Worm (Caenorhabditis elegans): ENCODE results near the gene T05A8.2.

The T05A8.2 gene

DNA sequence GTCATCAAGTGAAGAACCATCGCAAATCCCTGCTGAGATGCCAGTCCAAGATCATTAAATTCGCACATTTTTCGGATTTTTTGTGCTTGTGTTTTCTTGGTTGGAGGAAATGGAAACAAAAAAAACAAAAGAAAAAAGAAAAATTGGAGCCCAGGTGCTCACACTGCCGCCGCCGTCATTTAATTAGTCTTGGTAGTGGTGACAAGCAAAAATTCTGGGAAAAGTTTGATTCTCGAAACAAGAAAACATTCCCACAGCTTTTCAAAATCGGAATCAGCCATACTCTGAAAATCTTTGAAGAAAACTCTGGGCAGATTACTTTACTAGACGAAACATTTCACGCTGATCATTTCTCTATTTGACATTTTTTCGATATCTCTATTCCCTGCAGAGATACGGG is 5.6 kb downstream of the T05A8.2 start, which contains the start of gene srh-128:
Gene srh-128 (minus strand): TSS at position 101 of the 400 bp plus-strand sequence.
- no peak for TF ChIP-seq lin-11 (tag; optimal IDR thresholded peaks at IDR 0.05)
- no peak for TF ChIP-seq lin-39 (tag; optimal IDR thresholded peaks at IDR 0.05)
- no peak for TF ChIP-seq nhr-25 (tag; optimal IDR thresholded peaks at IDR 0.05)
- no peak for TF ChIP-seq gmeb-1 (tag; optimal IDR thresholded peaks at IDR 0.05)
- no peak for TF ChIP-seq snpc-4 (tag; optimal IDR thresholded peaks at IDR 0.05)
- TF ChIP-seq F13H6.1 (tag; optimal IDR thresholded peaks at IDR 0.05): no peak
- no peak for TF ChIP-seq unc-55 (GFP tag; optimal IDR thresholded peaks at IDR 0.05)
- no peak for TF ChIP-seq sma-3 (GFP tag; optimal IDR thresholded peaks at IDR 0.05)
- TF ChIP-seq Y55F3AM.14 (GFP tag; optimal IDR thresholded peaks at IDR 0.05): no peak
- TF ChIP-seq elt-1 (tag; optimal IDR thresholded peaks at IDR 0.05): no peak
- no peak for TF ChIP-seq aly-2 (tag; optimal IDR thresholded peaks at IDR 0.05)
- no peak for TF ChIP-seq nhr-129 (tag; optimal IDR thresholded peaks at IDR 0.05)
- TF ChIP-seq nhr-77 (tag; optimal IDR thresholded peaks at IDR 0.05): no peak

DNA sequence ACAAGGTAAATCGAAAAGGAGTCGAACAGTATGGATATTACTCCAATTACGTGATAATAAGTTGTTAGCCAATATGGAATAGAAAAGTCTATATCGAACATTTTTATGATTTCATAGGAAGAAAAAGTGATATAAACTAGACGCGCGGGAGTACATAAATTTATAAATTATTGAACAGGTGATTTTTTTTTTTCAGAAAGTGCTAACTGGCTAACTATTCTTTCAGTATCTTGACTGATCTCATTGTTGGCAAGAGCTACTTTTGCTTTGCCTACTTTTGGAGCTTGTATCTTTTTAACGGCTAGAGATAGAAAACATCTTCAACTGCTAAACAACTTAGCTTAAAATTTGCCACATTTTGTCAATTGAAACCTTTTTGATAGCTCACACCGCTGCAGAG is 8.1 kb downstream of the T05A8.2 start, which contains the start of gene sri-60:
Gene sri-60 (minus strand): TSS at position 101 of the 400 bp plus-strand sequence.
- no peak for TF ChIP-seq nhr-23 (tag; optimal IDR thresholded peaks at IDR 0.05)
- no peak for TF ChIP-seq F13H6.1 (tag; optimal IDR thresholded peaks at IDR 0.05)
- no peak for TF ChIP-seq mab-5 (tag; optimal IDR thresholded peaks at IDR 0.05)
- TF ChIP-seq elt-1 (tag; optimal IDR thresholded peaks at IDR 0.05): no peak
- TF ChIP-seq zag-1 (tag; optimal IDR thresholded peaks at IDR 0.05): no peak
- no peak for TF ChIP-seq aly-2 (tag; optimal IDR thresholded peaks at IDR 0.05)
- no peak for TF ChIP-seq sem-4 (tag; optimal IDR thresholded peaks at IDR 0.05)
- no peak for TF ChIP-seq nhr-21 (tag; optimal IDR thresholded peaks at IDR 0.05)
- TF ChIP-seq nhr-129 (tag; optimal IDR thresholded peaks at IDR 0.05): no peak
- TF ChIP-seq skn-1 (tag; optimal IDR thresholded peaks at IDR 0.05): no peak
- no peak for TF ChIP-seq egl-27 (tag; optimal IDR thresholded peaks at IDR 0.05)
- TF ChIP-seq peb-1 (tag; optimal IDR thresholded peaks at IDR 0.05): no peak
- no peak for TF ChIP-seq sma-9 (GFP tag; optimal IDR thresholded peaks at IDR 0.05)
- TF ChIP-seq sma-9 (tag; optimal IDR thresholded peaks at IDR 0.05): no peak

DNA sequence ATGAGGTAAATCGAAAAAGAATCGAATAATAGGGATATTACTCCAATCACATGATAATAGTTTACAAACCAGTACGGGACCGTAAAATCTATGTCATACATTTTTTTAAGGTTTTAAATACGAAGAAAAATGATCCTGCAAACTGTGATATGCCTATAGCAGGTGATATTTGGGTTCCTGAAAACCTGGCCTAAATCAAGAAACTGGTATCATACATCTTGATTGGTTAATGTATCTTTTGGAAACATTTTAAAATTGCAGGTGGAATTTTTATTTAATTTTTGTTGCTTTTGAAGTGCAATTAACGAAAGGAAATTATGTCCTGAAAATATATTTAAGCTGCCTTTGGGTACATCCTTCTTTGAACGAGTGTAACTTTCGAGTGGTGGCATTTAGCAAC is 10.6 kb downstream of the T05A8.2 start, which contains the start of gene sri-61:
Gene sri-61 (minus strand): TSS at position 101 of the 400 bp plus-strand sequence.
- TF ChIP-seq zag-1 (tag; optimal IDR thresholded peaks at IDR 0.05) (no peak), nhr-10 (tag; optimal IDR thresholded peaks at IDR 0.05) (no peak), nhr-129 (tag; optimal IDR thresholded peaks at IDR 0.05) (no peak), nhr-23 (tag; optimal IDR thresholded peaks at IDR 0.05) (no peak)

DNA sequence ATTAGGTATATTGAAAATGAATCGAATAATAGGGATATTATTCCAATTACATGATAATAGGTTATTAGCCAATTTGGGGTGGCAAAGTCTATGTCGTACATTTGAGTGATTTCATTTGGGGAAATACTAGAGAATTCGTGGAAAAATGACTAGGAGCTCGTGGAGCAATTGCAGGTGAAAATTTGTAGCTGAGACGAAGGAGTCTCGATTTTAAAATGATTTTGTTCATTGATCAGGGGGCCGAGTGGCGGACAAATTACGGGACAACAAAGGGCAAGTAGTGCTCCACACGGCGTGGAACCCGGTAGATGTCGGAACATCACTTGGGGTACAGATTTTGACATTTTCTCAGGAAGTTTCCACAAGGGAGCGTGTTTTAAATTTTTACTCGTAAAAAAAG is 12.4 kb downstream of the T05A8.2 start, which contains the start of gene sri-62:
Gene sri-62 (minus strand): TSS at position 101 of the 400 bp plus-strand sequence.
- no peak for TF ChIP-seq nhr-23 (tag; optimal IDR thresholded peaks at IDR 0.05)
- no peak for TF ChIP-seq unc-62 (GFP tag; optimal IDR thresholded peaks at IDR 0.05)
- no peak for TF ChIP-seq sma-9 (GFP tag; optimal IDR thresholded peaks at IDR 0.05)
- TF ChIP-seq sma-9 (tag; optimal IDR thresholded peaks at IDR 0.05): no peak
- TF ChIP-seq mdl-1 (tag; optimal IDR thresholded peaks at IDR 0.05): no peak
- TF ChIP-seq ztf-11 (tag; optimal IDR thresholded peaks at IDR 0.05): no peak
- TF ChIP-seq mab-5 (tag; optimal IDR thresholded peaks at IDR 0.05): no peak
- TF ChIP-seq crh-2 (tag; optimal IDR thresholded peaks at IDR 0.05): no peak
- no peak for TF ChIP-seq fos-1 (tag; optimal IDR thresholded peaks at IDR 0.05)
- TF ChIP-seq R02D3.7 (tag; optimal IDR thresholded peaks at IDR 0.05): no peak
- TF ChIP-seq elt-1 (tag; optimal IDR thresholded peaks at IDR 0.05): no peak
- TF ChIP-seq lin-13 (GFP tag; optimal IDR thresholded peaks at IDR 0.05): no peak
- no peak for TF ChIP-seq ztf-1 (GFP tag; conservative IDR thresholded peaks at IDR 0.05)
- TF ChIP-seq nhr-12 (tag; optimal IDR thresholded peaks at IDR 0.05): no peak
- TF ChIP-seq mbf-1 (tag; optimal IDR thresholded peaks at IDR 0.05): no peak
- no peak for TF ChIP-seq ama-1 (optimal IDR thresholded peaks at IDR 0.05)
- no peak for TF ChIP-seq aly-2 (tag; optimal IDR thresholded peaks at IDR 0.05)
- TF ChIP-seq nhr-10 (tag; optimal IDR thresholded peaks at IDR 0.05): no peak

DNA sequence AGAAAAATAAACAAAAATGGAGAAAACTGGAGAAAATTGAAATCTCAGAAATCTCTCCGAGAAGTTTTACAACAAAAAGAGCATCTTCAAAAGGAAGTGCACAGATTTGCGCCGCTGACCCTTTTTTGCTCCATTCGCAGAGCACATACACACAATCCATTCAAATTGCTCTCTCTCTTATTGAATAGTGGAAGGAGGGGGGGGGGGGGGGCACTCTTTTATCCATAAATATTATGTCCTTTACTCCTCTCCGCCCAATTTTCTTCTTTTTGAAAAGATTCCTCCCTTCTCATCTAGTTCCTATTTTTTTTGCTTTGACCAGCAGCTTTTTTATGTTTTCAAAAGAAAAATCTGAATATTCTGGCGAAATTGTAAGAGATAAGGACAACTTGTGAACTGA is 15.7 kb downstream of the T05A8.2 start:
- no peak for TF ChIP-seq snpc-4 (tag; optimal IDR thresholded peaks at IDR 0.05)
- no peak for TF ChIP-seq R02D3.7 (tag; optimal IDR thresholded peaks at IDR 0.05)
- TF ChIP-seq mab-5 (tag; optimal IDR thresholded peaks at IDR 0.05): no peak
- peak; percentile 22 for TF ChIP-seq F13H6.1 (tag; optimal IDR thresholded peaks at IDR 0.05)
